Fruit fly (Drosophila melanogaster) Kc167 (cell line): Measurements from ENCODE around the gene CG46394.
"Not testable (repeated sequence)": the region's sequence is repeated elsewhere in the genome, so short reads cannot be mapped to it uniquely, and the experiment has no call there.

Source experiments
- Myc ChIP-seq: fragments of >200 bp; optimal IDR thresholded peaks from 2 replicates; lab custom pipeline; 2017; ENCODE audit warnings: missing external identifiers
- Sin3A ChIP-seq: fragments of >200 bp; optimal IDR thresholded peaks from 2 replicates; lab custom pipeline; 2018; ENCODE audit warnings: missing external identifiers
- h ChIP-seq: fragments of >200 bp; optimal IDR thresholded peaks from 3 replicates; lab custom pipeline; 2018; ENCODE audit warnings: missing external identifiers
- insv ChIP-seq: fragments of >200 bp; optimal IDR thresholded peaks from 3 replicates; lab custom pipeline; 2018; ENCODE audit warnings: missing external identifiers
- psq ChIP-seq: fragments of >200 bp; optimal IDR thresholded peaks from 2 replicates; lab custom pipeline; 2017; ENCODE audit warnings: missing external identifiers
- ttk ChIP-seq: sonication (Bioruptor generic); optimal IDR thresholded peaks from 2 replicates; lab custom pipeline; 2017; ENCODE audit warnings: missing external identifiers

The CG46394 gene

DNA sequence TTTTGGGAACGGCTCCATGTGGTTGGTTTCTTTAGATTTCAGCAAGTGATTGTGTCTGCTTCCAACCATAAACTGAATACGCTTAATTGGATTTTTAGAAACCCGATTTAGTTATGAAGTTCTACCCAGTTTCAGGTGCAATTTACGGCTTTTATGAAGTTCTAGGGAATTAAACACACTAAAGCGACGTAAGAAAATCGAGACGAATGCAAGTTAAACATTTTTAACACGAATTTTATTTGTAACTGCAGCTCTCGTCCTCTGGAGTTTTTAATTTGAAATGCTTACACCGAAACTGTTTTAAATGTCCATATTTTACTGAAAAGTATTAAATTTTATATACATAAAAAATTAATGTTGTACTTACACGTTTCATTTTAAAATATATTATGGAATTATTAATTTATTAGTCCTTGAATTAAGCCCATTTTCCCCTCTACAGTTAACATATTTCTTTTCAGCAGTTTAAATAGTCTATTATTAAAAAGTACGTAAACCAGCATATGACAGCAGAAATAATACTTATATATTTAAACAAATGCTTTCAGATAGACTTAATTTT lies 36.1 kb upstream of the CG46394 start, which contains the start of the genes CG46412 and CG33267:
Gene CG46412 (minus strand): TSS at position 101 of the 562 bp plus-strand sequence.
Gene CG33267 (plus strand): TSS at position 512 of the 562 bp plus-strand sequence.
- TF ChIP-seq ttk (lab: Kevin White, UChicago) (no peak), Sin3A (lab: Kevin White, UChicago) (no peak), insv (lab: Kevin White, UChicago) (no peak), psq (no peak)

DNA sequence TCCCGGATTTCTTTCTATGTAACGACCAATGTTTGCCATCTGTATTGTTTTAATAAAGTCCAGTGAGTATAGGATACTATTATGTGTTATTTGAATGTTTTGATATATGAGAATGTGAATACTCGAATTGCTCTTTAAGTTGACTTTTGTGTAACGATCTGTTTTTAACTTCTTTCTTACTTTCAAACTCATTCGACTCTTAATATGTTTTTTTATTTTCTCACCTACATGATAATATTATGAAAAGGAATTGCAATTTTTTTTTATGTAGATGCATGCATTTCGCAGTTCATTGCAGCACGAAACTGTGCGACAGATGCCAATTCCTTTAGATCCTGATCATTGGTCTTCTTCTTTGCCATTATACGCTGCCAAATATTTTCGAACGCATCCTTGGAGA lies 25.6 kb upstream of the CG46394 start, which contains the start of gene CG33490:
Gene CG33490 (minus strand): TSS at position 101 of the 400 bp plus-strand sequence.
- TF ChIP-seq ttk (lab: Kevin White, UChicago), result no peak

DNA sequence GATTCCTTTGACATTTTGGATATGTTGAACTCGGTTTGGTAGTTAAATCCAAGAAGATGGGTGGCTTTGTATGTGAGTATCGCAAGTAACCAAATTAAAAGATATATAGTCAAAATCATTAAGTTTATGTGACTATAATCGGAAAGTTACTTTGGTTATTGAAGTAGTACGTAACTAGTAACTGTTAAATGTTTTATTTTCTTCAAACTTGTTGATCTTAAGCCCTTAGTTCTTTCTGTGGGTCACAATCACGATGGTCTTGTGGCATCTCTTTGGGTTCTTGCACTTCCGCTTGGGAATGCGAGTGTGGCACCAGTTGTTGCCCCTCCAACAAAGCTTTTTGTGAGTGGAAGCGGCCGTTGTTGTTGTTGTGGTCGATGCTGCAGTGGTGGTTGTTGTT lies 23.2 kb upstream of the CG46394 start, which contains the start of gene CG33489:
Gene CG33489 (minus strand): TSS at position 101 of the 400 bp plus-strand sequence.
- not testable (repeated sequence) for TF ChIP-seq insv, Sin3A, h (lab: Kevin White, UChicago)

DNA sequence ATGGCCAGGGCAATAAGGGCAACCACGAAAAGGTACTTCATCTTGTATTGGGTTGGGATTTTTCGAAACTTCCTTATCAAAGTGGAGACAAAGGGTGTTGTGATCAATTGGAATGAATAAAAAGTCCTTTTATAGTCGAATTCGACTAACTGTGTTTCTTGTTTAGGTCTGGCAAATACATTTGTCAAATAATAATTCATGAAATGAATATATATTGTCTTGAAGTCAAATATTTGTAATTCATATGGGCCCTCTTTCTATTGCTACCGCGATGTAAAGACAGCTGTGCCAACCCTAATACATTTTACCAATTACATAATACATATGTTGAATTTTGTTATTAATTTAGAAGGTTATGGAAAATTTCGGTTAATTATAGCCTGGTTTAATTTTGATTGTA lies 22.8 kb upstream of the CG46394 start, which contains the start of gene CG33271:
Gene CG33271 (minus strand): TSS at position 101 of the 400 bp plus-strand sequence.
- TF ChIP-seq ttk (lab: Kevin White, UChicago) (no peak), psq (no peak), Sin3A (lab: Kevin White, UChicago) (no peak), Myc (lab: Kevin White, UChicago) (no peak), insv (lab: Kevin White, UChicago) (no peak), h (lab: Kevin White, UChicago) (no peak)

DNA sequence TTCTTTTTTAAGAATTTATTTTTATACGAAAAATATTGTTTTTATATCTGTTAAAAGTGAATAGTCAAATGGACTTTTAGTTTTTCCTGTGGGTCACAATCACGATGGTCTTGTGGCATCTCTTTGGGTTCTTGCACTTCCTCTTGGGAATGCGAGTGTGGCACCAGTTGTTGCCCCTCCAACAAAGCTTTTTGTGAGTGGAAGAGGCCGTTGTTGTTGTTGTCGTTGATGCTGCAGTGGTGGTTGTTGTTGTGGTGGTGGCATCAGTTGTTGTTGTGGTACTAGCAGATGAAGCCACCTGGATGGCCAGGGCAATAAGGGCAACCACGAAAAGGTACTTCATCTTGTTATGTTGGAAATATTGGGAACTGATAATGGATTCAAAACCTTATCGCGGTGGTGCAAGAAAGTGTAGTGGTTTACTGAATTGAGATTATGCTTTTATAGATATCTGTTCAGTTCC lies 21.9 kb upstream of the CG46394 start, which contains the start of gene CG33270:
Gene CG33270 (minus strand): TSS at position 413 of the 463 bp plus-strand sequence.
- TF ChIP-seq Sin3A (lab: Kevin White, UChicago) (no peak), h (lab: Kevin White, UChicago) (no peak), psq (no peak), insv (lab: Kevin White, UChicago) (no peak), Myc (lab: Kevin White, UChicago) (no peak)

DNA sequence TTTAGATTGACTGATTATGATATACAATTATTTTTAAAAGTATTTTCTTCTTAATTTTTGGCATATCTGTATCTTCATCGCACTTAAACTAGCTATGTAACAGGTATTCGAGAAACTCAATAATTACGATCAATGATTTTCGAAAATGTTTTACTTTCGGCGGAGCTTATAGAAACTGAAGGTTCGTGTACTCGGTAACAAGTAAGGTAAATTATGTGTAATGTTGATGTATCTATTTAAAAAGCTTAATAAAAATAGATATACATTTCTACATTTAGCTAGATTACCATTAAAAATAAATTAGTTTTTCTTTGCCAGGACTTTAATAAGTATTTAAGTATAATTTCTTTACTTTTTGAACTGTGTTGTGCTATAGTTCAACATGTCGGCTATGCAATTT lies 21.3 kb upstream of the CG46394 start:
- no peak for TF ChIP-seq Myc (lab: Kevin White, UChicago)
- no peak for TF ChIP-seq Sin3A (lab: Kevin White, UChicago)
- TF ChIP-seq ttk (lab: Kevin White, UChicago), result no peak
- TF ChIP-seq h (lab: Kevin White, UChicago), result no peak
- TF ChIP-seq insv (lab: Kevin White, UChicago), result no peak
- no peak for TF ChIP-seq psq

DNA sequence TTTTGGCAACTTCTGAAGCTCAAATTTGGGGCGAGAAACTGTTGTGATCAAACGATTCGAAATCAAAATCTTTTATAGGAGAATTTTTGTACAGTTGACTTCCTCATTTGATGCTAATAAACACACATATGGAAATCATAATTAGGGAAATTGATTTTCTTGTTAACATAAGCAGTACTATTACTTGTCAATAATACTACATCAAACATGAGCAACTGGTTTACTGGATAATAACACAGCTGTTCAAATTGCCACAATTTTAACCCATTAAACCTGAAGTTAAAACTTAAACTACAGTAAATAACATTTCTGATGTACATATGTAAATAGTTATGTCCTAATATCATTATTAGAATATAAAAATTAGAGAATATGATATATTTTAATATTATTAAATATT lies 20.3 kb upstream of the CG46394 start, which contains the start of gene CG43390:
Gene CG43390 (minus strand): TSS at position 32 of the 400 bp plus-strand sequence.
- TF ChIP-seq insv (lab: Kevin White, UChicago) (no peak), Myc (lab: Kevin White, UChicago) (no peak), h (lab: Kevin White, UChicago) (no peak), Sin3A (lab: Kevin White, UChicago) (no peak), psq (no peak)

DNA sequence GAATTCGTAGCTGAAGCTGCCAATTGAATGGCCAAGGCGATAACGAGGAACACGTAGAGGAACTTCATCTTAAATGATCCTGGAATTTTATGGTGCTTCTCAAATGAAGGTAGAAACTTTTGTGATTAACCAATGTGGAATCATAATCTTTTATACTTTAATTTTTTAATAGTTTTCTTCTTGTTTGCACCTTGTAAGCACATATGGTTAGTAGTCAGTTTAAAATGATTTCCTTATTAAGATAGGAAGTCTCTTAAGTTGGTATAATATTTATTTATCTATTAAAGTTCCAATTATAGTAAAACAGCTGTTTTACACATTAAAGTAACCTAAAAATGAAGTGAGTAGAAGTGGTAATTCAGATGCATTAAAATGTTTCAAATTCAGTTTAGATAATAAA lies 19.3 kb upstream of the CG46394 start, which contains the start of gene CG43391:
Gene CG43391 (minus strand): TSS at position 101 of the 400 bp plus-strand sequence.
- no peak for TF ChIP-seq h (lab: Kevin White, UChicago)
- no peak for TF ChIP-seq ttk (lab: Kevin White, UChicago)
- TF ChIP-seq psq, result no peak
- no peak for TF ChIP-seq Myc (lab: Kevin White, UChicago)
- no peak for TF ChIP-seq insv (lab: Kevin White, UChicago)

DNA sequence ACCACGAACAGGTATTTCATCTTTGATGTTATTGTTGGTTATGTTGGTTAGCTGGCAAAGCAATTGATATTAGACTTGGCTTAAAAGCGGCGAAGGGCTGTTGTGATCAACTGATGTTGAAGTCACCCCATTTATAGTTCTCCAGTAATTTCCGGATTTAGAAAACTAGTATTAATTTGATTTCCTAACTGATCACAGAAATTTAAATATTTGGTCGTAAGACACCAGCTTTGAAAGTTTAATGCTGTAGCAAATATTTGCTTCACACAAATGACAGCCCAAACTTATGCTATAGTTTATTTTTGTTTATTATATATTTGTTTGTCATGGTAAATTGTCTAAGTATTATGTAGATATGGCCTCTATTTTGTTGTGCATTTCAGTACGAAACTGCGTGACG lies 18.1 kb upstream of the CG46394 start, which contains the start of gene CG33269:
Gene CG33269 (minus strand): TSS at position 101 of the 400 bp plus-strand sequence.
- no peak for TF ChIP-seq insv (lab: Kevin White, UChicago)
- no peak for TF ChIP-seq Myc (lab: Kevin White, UChicago)
- TF ChIP-seq psq, result no peak
- no peak for TF ChIP-seq h (lab: Kevin White, UChicago)
- no peak for TF ChIP-seq Sin3A (lab: Kevin White, UChicago)
- TF ChIP-seq ttk (lab: Kevin White, UChicago), result no peak

DNA sequence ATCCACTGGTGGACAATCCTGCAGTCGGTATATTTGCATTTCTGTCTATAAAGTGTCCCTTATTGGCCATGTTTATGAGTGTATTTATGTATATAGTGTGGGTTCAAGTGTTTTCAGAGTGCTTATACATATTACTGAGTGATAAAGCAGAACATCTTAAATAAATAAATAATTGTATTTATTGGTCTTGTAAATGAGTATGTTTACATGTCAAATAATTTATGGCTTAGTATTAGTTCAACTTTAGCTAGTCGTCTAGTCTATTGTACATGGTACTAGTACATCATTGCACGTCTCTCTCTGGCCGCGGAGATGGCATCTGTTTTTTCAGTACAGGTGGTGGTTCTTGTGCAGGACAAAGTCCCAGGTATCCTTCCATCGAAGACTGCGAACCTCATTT lies 16.2 kb upstream of the CG46394 start, which contains the start of gene CG32086:
Gene CG32086 (minus strand): TSS at position 101 of the 400 bp plus-strand sequence.
- TF ChIP-seq insv (lab: Kevin White, UChicago) (no peak), h (lab: Kevin White, UChicago) (no peak), psq (no peak), ttk (lab: Kevin White, UChicago) (no peak), Myc (lab: Kevin White, UChicago) (no peak), Sin3A (lab: Kevin White, UChicago) (no peak)

DNA sequence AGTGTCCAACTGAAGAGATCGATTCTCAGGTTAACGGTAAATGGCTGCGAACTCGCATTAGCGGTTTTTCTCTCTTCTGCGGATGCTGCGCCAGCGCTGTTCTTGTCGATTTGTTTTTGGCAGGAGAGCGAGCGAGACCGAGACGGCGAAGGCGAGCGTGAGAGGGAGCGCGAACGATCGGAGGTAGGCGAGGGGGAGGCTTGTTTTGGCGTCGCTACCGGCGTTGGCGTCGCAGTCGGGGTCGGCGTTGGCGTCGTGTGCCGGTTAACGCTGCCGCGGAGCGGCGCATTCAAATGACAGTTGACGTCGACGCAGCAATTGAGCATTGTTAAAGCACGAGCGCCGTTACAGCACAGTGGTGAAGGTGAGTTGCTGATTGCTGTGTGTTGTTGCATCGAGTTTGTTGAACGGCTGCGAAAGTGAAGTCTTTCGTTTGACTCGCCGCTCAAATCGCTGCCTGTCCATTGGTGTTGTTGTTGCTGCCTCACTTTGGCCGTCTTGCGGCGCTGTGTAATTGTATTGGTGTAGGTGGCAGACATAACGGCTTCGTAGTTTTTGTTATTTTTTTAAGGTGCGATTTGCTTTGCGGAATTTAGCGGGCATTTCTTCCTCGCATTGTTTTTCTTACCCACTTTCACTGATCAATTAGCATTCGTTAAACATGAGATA lies 13.2 kb upstream of the CG46394 start:
- no peak for TF ChIP-seq Myc (lab: Kevin White, UChicago)
- TF ChIP-seq Sin3A (lab: Kevin White, UChicago), result no peak
